Worm (Caenorhabditis elegans) whole organism, late embryonic: ENCODE results near the gene B0272.4.

ENCODE experiments used
- ama-1 ChIP-seq: fragments of 150-350 bp; optimal IDR thresholded peaks from 2 replicates; lab custom pipeline; 2014
- ceh-22 ChIP-seq: sonication (generic microtip); optimal IDR thresholded peaks from 2 replicates; lab custom pipeline; 2017; ENCODE audit warnings: missing biosample characterization, missing genetic modification characterization
- ceh-24 ChIP-seq: sonication (generic microtip); optimal IDR thresholded peaks from 2 replicates; lab custom pipeline; 2016; ENCODE audit warnings: mild to moderate bottlenecking, missing genetic modification characterization, missing compliant biosample characterization
- dve-1 ChIP-seq: sonication (generic microtip); optimal IDR thresholded peaks from 2 replicates; lab custom pipeline; 2017; ENCODE audit warnings: antibody characterized with exemption, mild to moderate bottlenecking, missing genetic modification characterization, missing compliant biosample characterization
- mec-3 ChIP-seq: sonication (generic microtip); optimal IDR thresholded peaks from 2 replicates; lab custom pipeline; 2016; ENCODE audit warnings: borderline replicate concordance, missing genetic modification characterization, missing compliant biosample characterization
- pha-2 ChIP-seq: sonication (generic microtip); optimal IDR thresholded peaks from 2 replicates; lab custom pipeline; 2017; ENCODE audit warnings: mild to moderate bottlenecking, missing genetic modification characterization, missing compliant biosample characterization
- pros-1 ChIP-seq: fragments of 150-350 bp; optimal IDR thresholded peaks from 2 replicates; lab custom pipeline; 2014; ENCODE audit warnings: missing biosample characterization, missing genetic modification reagents, missing genetic modification characterization
- sox-4 ChIP-seq: sonication (generic microtip); optimal IDR thresholded peaks from 2 replicates; lab custom pipeline; 2017; ENCODE audit warnings: mild to moderate bottlenecking, missing genetic modification characterization, inconsistent platforms, missing compliant biosample characterization
- tbx-2 ChIP-seq: sonication (generic microtip); optimal IDR thresholded peaks from 2 replicates; lab custom pipeline; 2016; ENCODE audit warnings: missing genetic modification characterization, missing compliant biosample characterization
- ttx-3 ChIP-seq: sonication (generic microtip); optimal IDR thresholded peaks from 2 replicates; lab custom pipeline; 2016; ENCODE audit warnings: missing genetic modification reagents, missing genetic modification characterization, missing compliant biosample characterization
- unc-3 ChIP-seq, 2 experiments: fragments of 200-800 bp in 1 of 2; sonication (Bioruptor generic) in 1 of 2; sonication (generic microtip) in 1 of 2; conservative IDR thresholded peaks in 1 of 2; optimal IDR thresholded peaks in 1 of 2; 2 replicates each; pipeline versions ENCODE4 v1.3.6 to Lab custom; 2016 to 2022; ENCODE audit warnings: missing compliant biosample characterization in 2 of 2, missing genetic modification characterization in 2 of 2, missing genetic modification reagents in 1 of 2

- TF ChIP-seq dve-1 (tag; lab: Kevin White, UChicago) (no peak), pha-2 (tag; lab: Kevin White, UChicago) (no peak), sox-4 (tag; lab: Kevin White, UChicago) (no peak), unc-3 (GFP tag; conservative IDR thresholded peaks at IDR 0.05; lab: Robert Waterston, UW) (no peak), unc-3 (tag; optimal IDR thresholded peaks at IDR 0.05; lab: Kevin White, UChicago) (no peak), ttx-3 (tag; lab: Kevin White, UChicago) (no peak), ceh-22 (tag; lab: Kevin White, UChicago) (no peak), ama-1 (no peak), pros-1 (tag; lab: Kevin White, UChicago) (no peak), tbx-2 (tag; lab: Kevin White, UChicago) (no peak), mec-3 (tag; lab: Kevin White, UChicago) (no peak), ceh-24 (no peak)
Observed at ce11 chrX:9443871-9444270, 15.6 kb downstream of the B0272.4 start.
